Fruit fly (Drosophila melanogaster) whole organism, pupa: ENCODE results near the gene CG14234.

Source experiments
- CG10348 ChIP-seq: fragments of 200-800 bp; sonication (Bioruptor generic); IDR thresholded peaks from 2 replicates; pipeline ENCODE4 v1.3.6; 2022; ENCODE audit warnings: missing biosample characterization, missing genetic modification characterization
- CG12605 ChIP-seq: fragments of 200-800 bp; sonication (Bioruptor generic); IDR thresholded peaks from 2 replicates; pipeline ENCODE4 v1.3.6; 2022; ENCODE audit warnings: missing biosample characterization, missing genetic modification characterization
- CG13204 ChIP-seq: fragments of 200-800 bp; sonication (Bioruptor generic); optimal IDR thresholded peaks from 2 replicates; lab custom pipeline; 2018; ENCODE audit warnings: missing biosample characterization, mild to moderate bottlenecking, missing genetic modification characterization, moderate library complexity
- CG14655 ChIP-seq: fragments of 200-800 bp; sonication (Bioruptor generic); optimal IDR thresholded peaks from 3 replicates; lab custom pipeline; 2017; ENCODE audit warnings: mild to moderate bottlenecking, missing biosample characterization, missing genetic modification reagents, missing genetic modification characterization
- CG15710 ChIP-seq: fragments of 200-800 bp; sonication (Bioruptor generic); optimal IDR thresholded peaks from 2 replicates; lab custom pipeline; 2018; ENCODE audit warnings: missing biosample characterization, mild to moderate bottlenecking, missing genetic modification characterization, moderate library complexity
- CG17806 ChIP-seq: fragments of 200-800 bp; sonication (Bioruptor generic); optimal IDR thresholded peaks from 2 replicates; lab custom pipeline; 2018; ENCODE audit warnings: missing biosample characterization, mild to moderate bottlenecking, missing genetic modification characterization, moderate library complexity
- CG32121 ChIP-seq: fragments of 200-800 bp; sonication (Bioruptor generic); IDR thresholded peaks from 2 replicates; pipeline ENCODE4 v1.3.6; 2022; ENCODE audit warnings: missing biosample characterization, missing genetic modification characterization
- CG34367 ChIP-seq: fragments of 200-800 bp; sonication (Bioruptor generic); optimal IDR thresholded peaks from 2 replicates; lab custom pipeline; 2018; ENCODE audit warnings: missing biosample characterization, mild to moderate bottlenecking, missing genetic modification characterization
- CG4496 ChIP-seq: fragments of 200-800 bp; sonication (Bioruptor generic); IDR thresholded peaks from 3 replicates; pipeline ENCODE4 v1.3.6; 2022; ENCODE audit warnings: missing biosample characterization, missing genetic modification characterization
- CG8159 ChIP-seq: fragments of 200-800 bp; sonication (Bioruptor generic); optimal IDR thresholded peaks from 3 replicates; lab custom pipeline; 2018; ENCODE audit warnings: missing biosample characterization, mild to moderate bottlenecking, missing genetic modification characterization, moderate library complexity
- CG8301 ChIP-seq: fragments of 200-800 bp; sonication (Bioruptor generic); optimal IDR thresholded peaks from 2 replicates; lab custom pipeline; 2018; ENCODE audit warnings: missing biosample characterization, mild to moderate bottlenecking, missing genetic modification characterization
- CG9948 ChIP-seq: fragments of 200-800 bp; sonication (Bioruptor generic); optimal IDR thresholded peaks from 2 replicates; lab custom pipeline; 2018; ENCODE audit warnings: missing biosample characterization, mild to moderate bottlenecking, missing genetic modification characterization, moderate library complexity
- D1 ChIP-seq: fragments of 200-800 bp; sonication (Bioruptor generic); optimal IDR thresholded peaks from 2 replicates; lab custom pipeline; 2018; ENCODE audit warnings: missing biosample characterization, mild to moderate bottlenecking, missing genetic modification characterization, moderate library complexity
- EcR ChIP-seq: fragments of 200-800 bp; sonication (Bioruptor generic); optimal IDR thresholded peaks from 3 replicates; lab custom pipeline; 2019; ENCODE audit warnings: missing biosample characterization, missing genetic modification characterization, mild to moderate bottlenecking, moderate library complexity, missing genetic modification reagents
- Ets98B ChIP-seq: fragments of 200-800 bp; sonication (Bioruptor generic); IDR thresholded peaks from 2 replicates; pipeline ENCODE4 v1.3.6; 2022; ENCODE audit warnings: missing biosample characterization, missing genetic modification characterization
- Pif1A ChIP-seq: fragments of 200-800 bp; sonication (Bioruptor generic); optimal IDR thresholded peaks from 3 replicates; lab custom pipeline; 2016; ENCODE audit warnings: missing biosample characterization, missing genetic modification characterization
- Pif1B ChIP-seq: fragments of 200-800 bp; sonication (Bioruptor generic); optimal IDR thresholded peaks from 3 replicates; lab custom pipeline; 2016; ENCODE audit warnings: missing biosample characterization, missing genetic modification characterization
- Snoo ChIP-seq: fragments of 200-800 bp; sonication (Bioruptor generic); optimal IDR thresholded peaks from 3 replicates; lab custom pipeline; 2017; ENCODE audit warnings: missing biosample characterization, mild to moderate bottlenecking, missing genetic modification characterization, inconsistent platforms
- fd96Ca ChIP-seq: fragments of 200-800 bp; sonication (Bioruptor generic); IDR thresholded peaks from 3 replicates; pipeline ENCODE4 v1.3.6; 2022; ENCODE audit warnings: missing biosample characterization, missing genetic modification characterization
- gl ChIP-seq: fragments of 200-800 bp; sonication (Bioruptor generic); optimal IDR thresholded peaks from 2 replicates; lab custom pipeline; 2018; ENCODE audit warnings: missing biosample characterization, mild to moderate bottlenecking, missing genetic modification characterization
- rn ChIP-seq: fragments of 200-800 bp; sonication (Bioruptor generic); IDR thresholded peaks from 2 replicates; pipeline ENCODE4 v1.3.6; 2022; ENCODE audit warnings: missing biosample characterization, missing genetic modification characterization

Gene CG14234

DNA sequence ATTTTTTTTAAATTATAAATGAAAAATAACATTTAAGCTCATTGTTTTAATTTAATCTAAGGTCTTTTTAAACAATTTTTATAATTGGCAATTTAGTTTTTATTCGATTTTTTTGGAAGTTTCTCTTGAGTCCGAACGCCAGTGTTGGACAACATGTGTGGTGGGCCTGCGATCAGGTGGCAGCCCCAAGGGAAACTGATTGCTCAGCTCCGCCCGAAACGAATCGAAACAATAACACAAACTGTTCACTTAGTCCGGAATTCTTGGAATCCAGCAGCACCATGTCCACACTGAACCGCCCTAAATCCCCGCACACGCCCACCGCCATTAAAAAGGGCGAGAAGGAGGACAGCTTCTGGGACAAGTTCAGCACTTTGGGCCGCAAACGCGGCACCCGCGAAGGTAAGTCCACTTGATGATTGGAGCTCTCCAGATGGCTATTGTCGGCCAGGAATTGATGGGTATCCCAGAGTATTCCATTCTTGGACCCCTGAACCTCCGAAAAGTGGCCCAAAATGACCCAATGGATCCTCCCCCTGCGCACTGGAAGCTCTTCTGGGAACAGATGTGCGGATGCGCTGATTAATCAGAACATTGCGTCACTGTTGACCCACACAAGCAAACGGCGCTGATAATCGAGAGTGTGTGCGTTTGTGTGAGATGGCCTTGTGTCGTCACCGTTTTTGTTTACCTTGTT is 10.7 kb downstream of the CG14234 start, which contains the start of gene parvin:
parvin (plus strand) TSS at position 134 of the 697 bp plus-strand sequence.
- TF ChIP-seq CG32121 (GFP tag; lab: Robert Waterston, UW) (no peak), gl (tag; lab: Kevin White, UChicago) (no peak), CG10348 (no peak), rn (GFP tag; lab: Robert Waterston, UW) (no peak), Snoo (tag; lab: Kevin White, UChicago) (no peak), Pif1B (GFP tag; lab: Kevin White, UChicago) (no peak), CG12605 (GFP tag; lab: Robert Waterston, UW) (no peak; the same call in 1 of the 2 replicates), fd96Ca (GFP tag; lab: Robert Waterston, UW) (no peak), CG34367 (tag; lab: Kevin White, UChicago) (no peak), Pif1A (GFP tag; lab: Kevin White, UChicago) (no peak), D1 (tag; lab: Kevin White, UChicago) (no peak)

DNA sequence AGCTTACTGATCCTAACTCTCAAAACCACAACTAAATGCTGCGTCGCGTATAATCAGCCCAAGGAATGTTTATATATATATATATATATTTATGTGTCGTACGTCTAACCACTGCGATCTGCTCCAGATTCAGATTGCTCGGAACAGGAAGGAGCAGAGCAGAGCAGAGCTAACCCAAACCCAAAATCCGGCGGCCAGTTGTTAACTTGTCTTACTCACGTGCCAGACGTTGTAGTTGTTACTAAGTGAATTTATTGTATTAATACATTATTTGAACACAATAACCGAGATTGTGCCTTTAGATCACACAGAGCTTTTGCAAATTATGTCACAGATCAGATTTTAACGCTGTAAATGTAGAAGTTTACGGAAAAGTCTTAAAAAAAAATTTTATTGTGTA is 12.6 kb downstream of the CG14234 start, which contains the start of gene Alr:
Alr (plus strand) TSS at position 301 of the 400 bp plus-strand sequence.
- no peak for TF ChIP-seq EcR (GFP tag; lab: Kevin White, UChicago)
- no peak for TF ChIP-seq Pif1B (GFP tag; lab: Kevin White, UChicago)
- no peak for TF ChIP-seq CG8159 (tag; lab: Kevin White, UChicago)
- no peak for TF ChIP-seq CG9948
- no peak for TF ChIP-seq D1 (tag; lab: Kevin White, UChicago)
- no peak for TF ChIP-seq CG34367 (tag; lab: Kevin White, UChicago)
- no peak for TF ChIP-seq CG17806
- no peak for TF ChIP-seq Snoo (tag; lab: Kevin White, UChicago)
- TF ChIP-seq CG14655 (GFP tag; lab: Kevin White, UChicago): no peak
- TF ChIP-seq Ets98B (GFP tag; lab: Robert Waterston, UW): no peak
- TF ChIP-seq CG12605 (GFP tag; lab: Robert Waterston, UW): no peak
- TF ChIP-seq CG15710 (tag; lab: Kevin White, UChicago): no peak
- TF ChIP-seq CG10348: no peak
- no peak for TF ChIP-seq CG4496 (GFP tag; lab: Robert Waterston, UW)

DNA sequence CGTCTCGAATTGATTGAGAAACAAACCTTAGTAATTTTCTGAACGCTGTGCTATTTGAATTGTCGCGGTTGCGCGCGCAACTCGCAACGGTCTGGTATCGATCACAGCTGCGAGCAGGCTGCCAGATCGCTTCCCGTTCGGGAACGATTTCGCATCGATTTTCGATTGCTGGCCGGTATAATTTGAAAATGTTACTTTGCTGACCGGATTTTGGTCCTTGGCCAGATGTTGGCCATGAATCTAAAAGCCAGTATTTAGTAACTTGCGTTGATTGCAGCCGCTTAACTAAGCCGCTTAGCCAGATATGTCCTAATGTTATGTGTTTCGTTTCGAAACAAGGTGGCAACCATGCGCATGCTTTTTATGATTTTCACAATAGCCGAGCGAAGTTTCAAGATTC is 13.2 kb downstream of the CG14234 start:
- no peak for TF ChIP-seq CG17806
- no peak for TF ChIP-seq fd96Ca (GFP tag; lab: Robert Waterston, UW)
- TF ChIP-seq, all 21 proteins: peak for 0

DNA sequence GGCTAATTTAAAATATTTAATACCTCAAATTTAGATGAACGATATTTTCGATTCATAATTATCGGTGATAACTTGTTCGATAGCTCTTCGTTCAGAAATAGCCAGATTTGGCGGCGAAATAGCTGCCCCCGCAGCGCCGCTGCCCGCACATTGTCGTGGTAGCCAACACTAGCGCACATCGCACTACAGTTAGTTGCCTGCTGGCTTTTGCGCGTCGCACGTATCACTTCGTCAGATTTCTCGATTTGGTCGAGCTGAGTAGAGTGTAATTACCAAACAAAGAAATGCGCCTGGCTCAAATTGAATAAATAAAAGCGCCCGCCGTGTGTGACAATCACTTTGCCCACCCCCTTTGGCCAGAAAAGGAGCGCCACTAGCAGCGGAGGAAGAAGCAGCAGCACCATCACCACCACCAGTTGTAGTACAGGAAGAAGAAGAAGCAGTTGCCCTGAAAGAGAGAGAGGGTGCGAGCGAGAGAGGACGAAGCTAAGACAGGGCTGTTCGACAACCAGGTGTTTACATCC is 15.3 kb downstream of the CG14234 start, which contains the start of gene Abcd3:
Abcd3 (plus strand) TSS at position 145 of the 524 bp plus-strand sequence.
- TF ChIP-seq CG34367 (tag; lab: Kevin White, UChicago) (no peak), gl (tag; lab: Kevin White, UChicago) (no peak), D1 (tag; lab: Kevin White, UChicago) (no peak), CG15710 (tag; lab: Kevin White, UChicago) (peak; percentile 9), Pif1B (GFP tag; lab: Kevin White, UChicago) (no peak), CG9948 (no peak), CG12605 (GFP tag; lab: Robert Waterston, UW) (no peak), CG10348 (no peak), CG17806 (no peak), EcR (GFP tag; lab: Kevin White, UChicago) (peak; percentile 72), Pif1A (GFP tag; lab: Kevin White, UChicago) (no peak), fd96Ca (GFP tag; lab: Robert Waterston, UW) (no peak; the same call in 2 of the 3 replicates), CG14655 (GFP tag; lab: Kevin White, UChicago) (no peak), CG32121 (GFP tag; lab: Robert Waterston, UW) (no peak; the same call in 1 of the 2 replicates), CG8159 (tag; lab: Kevin White, UChicago) (peak; percentile 46), Snoo (tag; lab: Kevin White, UChicago) (peak; percentile 7), Ets98B (GFP tag; lab: Robert Waterston, UW) (peak; percentile 8; the same call in 1 of the 2 replicates), CG4496 (GFP tag; lab: Robert Waterston, UW) (no peak; the same call in 2 of the 3 replicates), CG13204 (GFP tag; lab: Kevin White, UChicago) (peak; percentile 13), CG8301 (tag; lab: Kevin White, UChicago) (no peak), rn (GFP tag; lab: Robert Waterston, UW) (no peak)

DNA sequence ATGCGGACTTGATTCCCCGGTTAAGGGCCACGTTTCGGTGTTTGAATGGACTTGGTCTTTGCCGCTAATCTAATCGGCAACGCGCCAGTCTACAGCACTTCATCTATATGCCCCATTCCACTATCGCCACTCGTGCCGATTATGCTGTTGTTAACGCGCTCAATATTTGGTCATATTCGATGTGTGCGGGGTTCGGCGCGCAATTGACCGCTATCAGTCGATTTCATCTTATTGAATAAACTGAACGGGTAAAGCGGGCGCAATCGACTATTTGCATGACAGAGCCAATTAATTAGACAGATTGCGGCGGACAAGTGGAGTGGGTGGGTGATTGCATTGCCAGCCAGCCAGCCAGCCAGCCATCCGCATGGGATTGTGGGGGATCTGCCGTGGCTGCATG is 17.0 kb downstream of the CG14234 start:
- TF ChIP-seq CG17806 (no peak), CG8159 (tag; lab: Kevin White, UChicago) (no peak), Ets98B (GFP tag; lab: Robert Waterston, UW) (no peak), CG4496 (GFP tag; lab: Robert Waterston, UW) (no peak), Pif1B (GFP tag; lab: Kevin White, UChicago) (no peak), Snoo (tag; lab: Kevin White, UChicago) (no peak), CG15710 (tag; lab: Kevin White, UChicago) (no peak), D1 (tag; lab: Kevin White, UChicago) (no peak), CG12605 (GFP tag; lab: Robert Waterston, UW) (no peak), CG8301 (tag; lab: Kevin White, UChicago) (no peak), rn (GFP tag; lab: Robert Waterston, UW) (no peak), CG13204 (GFP tag; lab: Kevin White, UChicago) (no peak), fd96Ca (GFP tag; lab: Robert Waterston, UW) (no peak), CG9948 (no peak), CG10348 (no peak), Pif1A (GFP tag; lab: Kevin White, UChicago) (no peak)
- TF ChIP-seq, all 21 proteins: peak for 0
